Fruit fly (Drosophila melanogaster) whole organism, prepupa: Measurements from ENCODE around the gene Eig71Ec.

Experiments
- Blimp-1 ChIP-seq: fragments of 200-800 bp; sonication (Bioruptor generic); optimal IDR thresholded peaks from 3 replicates; lab custom pipeline; 2017; ENCODE audit warnings: missing biosample characterization, missing genetic modification characterization, mild to moderate bottlenecking, moderate library complexity, missing genetic modification reagents
- CG11762 ChIP-seq: fragments of 200-800 bp; sonication (Bioruptor generic); optimal IDR thresholded peaks from 3 replicates; lab custom pipeline; 2016; ENCODE audit warnings: missing biosample characterization, missing genetic modification characterization; ENCODE audit not compliant: insufficient read depth
- CG15336 ChIP-seq: fragments of 200-800 bp; sonication (Bioruptor generic); IDR thresholded peaks from 2 replicates; pipeline ENCODE4 v1.3.6; 2022; ENCODE audit warnings: missing biosample characterization, missing genetic modification characterization
- CG1621 ChIP-seq: fragments of 200-800 bp; sonication (Bioruptor generic); optimal IDR thresholded peaks from 3 replicates; lab custom pipeline; 2018; ENCODE audit warnings: missing biosample characterization, mild to moderate bottlenecking, missing genetic modification characterization
- CG16779 ChIP-seq: fragments of 200-800 bp; sonication (Bioruptor generic); optimal IDR thresholded peaks from 3 replicates; lab custom pipeline; 2017; ENCODE audit warnings: missing biosample characterization, mild to moderate bottlenecking, missing genetic modification characterization
- CG32006 ChIP-seq: fragments of 200-800 bp; sonication (Bioruptor generic); optimal IDR thresholded peaks from 3 replicates; lab custom pipeline; 2017; ENCODE audit warnings: missing biosample characterization, mild to moderate bottlenecking, missing genetic modification characterization
- CG3919 ChIP-seq: fragments of 200-800 bp; sonication (Bioruptor generic); optimal IDR thresholded peaks from 3 replicates; lab custom pipeline; 2016; ENCODE audit warnings: missing biosample characterization, missing genetic modification characterization
- CG4318 ChIP-seq: fragments of 200-800 bp; sonication (Bioruptor generic); optimal IDR thresholded peaks from 3 replicates; lab custom pipeline; 2017; ENCODE audit warnings: missing biosample characterization, mild to moderate bottlenecking, missing genetic modification characterization
- CG6276 ChIP-seq: fragments of 200-800 bp; sonication (Bioruptor generic); optimal IDR thresholded peaks from 2 replicates; lab custom pipeline; 2017; ENCODE audit warnings: missing biosample characterization, mild to moderate bottlenecking, missing genetic modification characterization
- CG8319 ChIP-seq: fragments of 200-800 bp; sonication (Bioruptor generic); optimal IDR thresholded peaks from 3 replicates; lab custom pipeline; 2016; ENCODE audit warnings: missing biosample characterization, missing genetic modification characterization
- CG8632 ChIP-seq: fragments of 200-800 bp; sonication (Bioruptor generic); optimal IDR thresholded peaks from 3 replicates; lab custom pipeline; 2016; ENCODE audit warnings: missing biosample characterization, missing genetic modification characterization
- CG9139 ChIP-seq: fragments of 200-800 bp; sonication (Bioruptor generic); optimal IDR thresholded peaks from 3 replicates; lab custom pipeline; 2017; ENCODE audit warnings: missing biosample characterization, mild to moderate bottlenecking, missing genetic modification characterization
- Eip75B ChIP-seq: fragments of 200-800 bp; sonication (Bioruptor generic); optimal IDR thresholded peaks from 3 replicates; lab custom pipeline; 2016; ENCODE audit warnings: missing biosample characterization, missing genetic modification characterization
- Ets21C ChIP-seq: fragments of 200-800 bp; sonication (Bioruptor generic); optimal IDR thresholded peaks from 3 replicates; lab custom pipeline; 2016; ENCODE audit warnings: missing biosample characterization, missing genetic modification characterization
- Ets96B ChIP-seq: fragments of 200-800 bp; optimal IDR thresholded peaks from 2 replicates; lab custom pipeline; 2019; ENCODE audit warnings: missing biosample characterization, mild to moderate bottlenecking, missing genetic modification characterization, moderate library complexity
- Hr39 ChIP-seq: fragments of 200-800 bp; sonication (Bioruptor generic); optimal IDR thresholded peaks from 2 replicates; lab custom pipeline; 2016; ENCODE audit warnings: missing biosample characterization, missing genetic modification characterization
- Lpt ChIP-seq: fragments of 200-800 bp; sonication (Bioruptor generic); optimal IDR thresholded peaks from 3 replicates; lab custom pipeline; 2016; ENCODE audit warnings: missing biosample characterization, missing genetic modification characterization
- OdsH ChIP-seq: fragments of 200-800 bp; sonication (Bioruptor generic); optimal IDR thresholded peaks from 3 replicates; lab custom pipeline; 2016; ENCODE audit warnings: missing biosample characterization, missing genetic modification characterization
- Smox ChIP-seq: fragments of 200-800 bp; sonication (Bioruptor generic); optimal IDR thresholded peaks from 3 replicates; lab custom pipeline; 2016; ENCODE audit warnings: missing biosample characterization, missing genetic modification characterization
- Sox102F ChIP-seq: fragments of 200-800 bp; sonication (Bioruptor generic); optimal IDR thresholded peaks from 2 replicates; lab custom pipeline; 2016; ENCODE audit warnings: missing biosample characterization, mild to moderate bottlenecking, missing genetic modification characterization
- Sox14 ChIP-seq: fragments of 200-800 bp; sonication (Bioruptor generic); optimal IDR thresholded peaks from 3 replicates; lab custom pipeline; 2016; ENCODE audit warnings: missing biosample characterization, missing genetic modification characterization
- Sox15 ChIP-seq: fragments of 200-800 bp; sonication (Bioruptor generic); optimal IDR thresholded peaks from 3 replicates; lab custom pipeline; 2016; ENCODE audit warnings: missing biosample characterization, missing genetic modification characterization
- achi ChIP-seq: fragments of 200-800 bp; sonication (Bioruptor generic); optimal IDR thresholded peaks from 3 replicates; lab custom pipeline; 2016; ENCODE audit warnings: missing biosample characterization, missing genetic modification characterization
- acj6 ChIP-seq: fragments of 200-800 bp; sonication (Bioruptor generic); optimal IDR thresholded peaks from 3 replicates; lab custom pipeline; 2016; ENCODE audit warnings: missing biosample characterization, missing genetic modification characterization
- cyc ChIP-seq: fragments of 200-800 bp; sonication (Bioruptor generic); optimal IDR thresholded peaks from 3 replicates; lab custom pipeline; 2016; ENCODE audit warnings: missing biosample characterization, missing genetic modification characterization
- dac ChIP-seq: fragments of 200-800 bp; sonication (Bioruptor generic); optimal IDR thresholded peaks from 2 replicates; lab custom pipeline; 2017; ENCODE audit warnings: missing biosample characterization, mild to moderate bottlenecking, missing genetic modification characterization
- eg ChIP-seq: fragments of 200-800 bp; sonication (Bioruptor generic); IDR thresholded peaks from 3 replicates; pipeline ENCODE4 v1.3.6; 2022; ENCODE audit warnings: missing biosample characterization, missing genetic modification characterization
- esn ChIP-seq: fragments of 200-800 bp; sonication (Bioruptor generic); optimal IDR thresholded peaks from 2 replicates; lab custom pipeline; 2016; ENCODE audit warnings: missing biosample characterization, mild to moderate bottlenecking, missing genetic modification characterization, moderate library complexity
- fd59A ChIP-seq: fragments of 200-800 bp; sonication (Bioruptor generic); optimal IDR thresholded peaks from 2 replicates; lab custom pipeline; 2017; ENCODE audit warnings: missing biosample characterization, mild to moderate bottlenecking, missing genetic modification characterization, missing genetic modification reagents
- fkh ChIP-seq: fragments of 200-800 bp; sonication (Bioruptor generic); optimal IDR thresholded peaks from 3 replicates; lab custom pipeline; 2017; ENCODE audit warnings: missing biosample characterization, mild to moderate bottlenecking, missing genetic modification characterization, moderate library complexity
- lz ChIP-seq: fragments of 200-800 bp; sonication (Bioruptor generic); optimal IDR thresholded peaks from 3 replicates; lab custom pipeline; 2016; ENCODE audit warnings: missing biosample characterization, missing genetic modification characterization
- net ChIP-seq: fragments of 200-800 bp; sonication (Bioruptor generic); optimal IDR thresholded peaks from 3 replicates; lab custom pipeline; 2016; ENCODE audit warnings: missing biosample characterization, missing genetic modification characterization
- pdm3 ChIP-seq: fragments of 200-800 bp; sonication (Bioruptor generic); optimal IDR thresholded peaks from 3 replicates; lab custom pipeline; 2016; ENCODE audit warnings: missing biosample characterization, missing genetic modification characterization
- salr ChIP-seq, 2 experiments: fragments of 200-800 bp; sonication (Bioruptor generic); optimal IDR thresholded peaks; 3 replicates each; lab custom pipeline; 2016 to 2018; ENCODE audit warnings: missing biosample characterization in 2 of 2, missing genetic modification characterization in 2 of 2, mild to moderate bottlenecking in 1 of 2
- spab ChIP-seq: fragments of 200-800 bp; sonication (Bioruptor generic); optimal IDR thresholded peaks from 2 replicates; lab custom pipeline; 2017; ENCODE audit warnings: missing biosample characterization, mild to moderate bottlenecking, missing genetic modification characterization, missing genetic modification reagents
- ss ChIP-seq, 2 experiments: fragments of 200-800 bp; sonication (Bioruptor generic); optimal IDR thresholded peaks; 2 replicates in 1 of 2; 3 replicates in 1 of 2; lab custom pipeline; 2017 to 2018; ENCODE audit warnings: mild to moderate bottlenecking in 2 of 2, missing biosample characterization in 2 of 2, missing genetic modification characterization in 2 of 2, moderate library complexity in 1 of 2
- vri ChIP-seq: fragments of 200-800 bp; sonication (Bioruptor generic); optimal IDR thresholded peaks from 3 replicates; lab custom pipeline; 2016; ENCODE audit warnings: missing biosample characterization, mild to moderate bottlenecking, missing genetic modification characterization

Eig71Ec gene

DNA sequence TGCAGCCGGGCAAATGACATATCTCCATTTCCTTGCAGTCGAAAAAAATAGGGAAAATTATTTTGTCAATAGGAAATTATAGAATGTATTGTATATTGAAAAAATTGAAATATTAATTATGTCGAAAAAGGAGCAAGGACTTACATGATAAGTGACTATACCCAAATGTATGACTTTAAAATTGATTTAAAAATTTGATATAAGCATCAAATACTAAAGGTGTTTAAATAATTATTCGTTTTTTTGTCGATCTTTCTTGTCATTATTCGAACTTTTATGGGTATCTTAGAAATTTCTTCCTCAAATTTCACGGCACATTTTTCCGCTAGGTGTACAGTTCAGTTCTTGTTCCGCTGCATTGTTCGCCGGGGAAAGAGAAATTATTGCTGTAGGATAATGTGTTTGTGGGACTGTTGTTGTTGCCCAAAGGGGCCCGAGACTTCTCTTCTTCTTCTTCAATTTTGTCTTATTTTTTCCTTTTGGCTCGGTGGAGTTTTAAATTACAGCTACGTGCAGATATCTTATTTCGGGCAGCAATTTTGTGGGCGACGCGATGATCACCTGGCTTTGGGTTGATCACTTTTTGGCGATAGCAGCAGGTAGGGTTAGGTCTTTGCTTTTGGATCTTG is 48.4 kb upstream of the Eig71Ec start (continued):
- peak; percentile 75 for TF ChIP-seq cyc (GFP tag; lab: Kevin White, UChicago)
- peak; percentile 73 for TF ChIP-seq Eip75B
- peak; percentile 61 for TF ChIP-seq Blimp-1
- peak; percentile 85 for TF ChIP-seq acj6 (GFP tag; lab: Kevin White, UChicago)
- peak; percentile 54 for TF ChIP-seq Sox15 (GFP tag; lab: Kevin White, UChicago)
- TF ChIP-seq CG8319: peak; percentile 49
- TF ChIP-seq spab: peak; percentile 66
- peak; percentile 84 for TF ChIP-seq achi (GFP tag; lab: Kevin White, UChicago)
- peak; percentile 46 for TF ChIP-seq CG11762
- TF ChIP-seq ss (GFP tag; optimal IDR thresholded peaks at IDR 0.05; lab: Kevin White, UChicago): peak; percentile 35 to 55
- TF ChIP-seq CG1621 (tag; lab: Kevin White, UChicago): no peak
- TF ChIP-seq Ets96B (tag; lab: Kevin White, UChicago): peak; percentile 85
- TF ChIP-seq CG9139 (GFP tag; lab: Kevin White, UChicago): peak; percentile 33
- peak; percentile 23 for TF ChIP-seq vri (GFP tag; lab: Kevin White, UChicago)
- TF ChIP-seq esn (GFP tag; lab: Kevin White, UChicago): peak; percentile 91
- TF ChIP-seq Ets21C: peak; percentile 62

DNA sequence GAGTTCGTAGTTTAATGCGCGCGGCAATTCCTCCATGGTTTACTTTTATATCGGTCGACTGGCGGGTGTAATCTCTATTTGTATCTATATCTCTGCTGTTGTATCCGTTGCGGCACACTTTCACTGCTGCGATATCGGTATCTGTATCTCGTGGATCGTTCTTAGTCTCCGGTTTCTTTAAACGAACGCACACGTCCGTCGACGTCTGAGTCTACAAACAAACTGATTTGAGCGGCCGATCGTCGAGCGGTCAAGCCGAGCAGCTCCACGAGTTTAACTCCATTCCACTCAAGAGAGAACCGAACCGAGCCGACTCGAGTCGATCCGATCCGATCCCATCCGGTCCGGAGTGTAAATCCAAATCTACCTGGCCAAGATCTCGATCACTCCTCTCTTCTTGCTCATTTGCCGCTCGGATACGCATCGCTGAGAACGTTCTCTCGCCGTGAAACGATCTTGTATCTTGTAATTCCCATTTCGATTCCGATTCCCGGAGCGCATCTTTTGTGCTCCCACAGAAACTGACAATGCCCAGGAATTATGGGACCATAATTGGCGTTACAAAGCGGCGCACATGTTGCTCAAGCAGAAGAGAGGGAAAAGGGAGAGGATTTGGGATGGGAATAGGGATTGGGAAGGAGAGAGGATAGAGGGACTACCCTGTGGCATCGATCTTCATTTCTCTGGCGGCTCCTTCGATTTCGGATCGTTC is 47.7 kb upstream of the Eig71Ec start, which contains the start of gene comm2:
Gene comm2, minus strand, starts transcription at position 225 of the 712 bp plus-strand sequence.
- no peak for TF ChIP-seq pdm3
- peak; percentile 22; the same call in 1 of the 2 replicates for TF ChIP-seq CG15336
- no peak for TF ChIP-seq net (GFP tag; lab: Kevin White, UChicago)
- TF ChIP-seq Hr39 (GFP tag; lab: Kevin White, UChicago): no peak
- TF ChIP-seq CG8632: no peak
- no peak for TF ChIP-seq cyc (GFP tag; lab: Kevin White, UChicago)
- TF ChIP-seq salr (GFP tag; optimal IDR thresholded peaks at IDR 0.05; lab: Kevin White, UChicago): no peak
- peak in 1 of 2 experiments; percentile 15 for TF ChIP-seq ss (GFP tag; optimal IDR thresholded peaks at IDR 0.05; lab: Kevin White, UChicago)
- TF ChIP-seq lz: no peak
- TF ChIP-seq achi (GFP tag; lab: Kevin White, UChicago): peak; percentile 9
- peak; percentile 24 for TF ChIP-seq CG3919
- peak; percentile 38 for TF ChIP-seq fkh (GFP tag; lab: Kevin White, UChicago)
- no peak for TF ChIP-seq Smox (GFP tag; lab: Kevin White, UChicago)
- TF ChIP-seq esn (GFP tag; lab: Kevin White, UChicago): no peak
- TF ChIP-seq CG4318: no peak
- TF ChIP-seq CG16779 (tag; lab: Kevin White, UChicago): peak; percentile 30
- peak; percentile 33 for TF ChIP-seq Sox102F (GFP tag; lab: Kevin White, UChicago)
- no peak for TF ChIP-seq CG6276
- peak; percentile 39 for TF ChIP-seq Blimp-1
- no peak for TF ChIP-seq Sox14 (GFP tag; lab: Kevin White, UChicago)
- no peak for TF ChIP-seq CG32006 (GFP tag; lab: Kevin White, UChicago)
- no peak for TF ChIP-seq Sox15 (GFP tag; lab: Kevin White, UChicago)
- no peak for TF ChIP-seq OdsH
- TF ChIP-seq eg (GFP tag; lab: Robert Waterston, UW): peak; percentile 48; the same call in 1 of the 3 replicates
- TF ChIP-seq acj6 (GFP tag; lab: Kevin White, UChicago): no peak
- no peak for TF ChIP-seq fd59A (GFP tag; lab: Kevin White, UChicago)
- no peak for TF ChIP-seq Lpt (GFP tag; lab: Kevin White, UChicago)
- TF ChIP-seq CG9139 (GFP tag; lab: Kevin White, UChicago): no peak
- TF ChIP-seq CG1621 (tag; lab: Kevin White, UChicago): peak; percentile 61
- TF ChIP-seq dac (GFP tag; lab: Kevin White, UChicago): no peak
